Worm (Caenorhabditis elegans): ENCODE results near the gene oac-57.

DNA sequence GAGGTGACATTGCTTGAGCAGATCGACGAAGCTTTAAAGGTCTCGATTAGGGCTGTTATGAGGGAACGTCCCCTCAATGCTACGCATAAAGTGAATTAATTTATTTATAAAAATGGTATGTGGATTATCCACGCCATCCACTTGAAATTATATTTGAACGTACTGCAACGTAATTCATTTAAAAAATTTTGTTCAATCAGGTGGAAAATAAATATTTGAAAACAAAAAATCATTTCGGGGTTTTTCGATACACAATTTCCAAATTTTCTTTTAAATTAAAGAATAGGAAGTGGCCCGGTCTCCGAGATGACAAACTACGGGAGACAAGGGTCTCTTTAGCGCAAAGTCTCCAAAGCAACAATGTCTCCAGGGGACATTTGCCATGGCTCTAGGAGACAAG, 4.0 kb upstream of the oac-57 start, which contains the start of gene oac-58:
- TF ChIP-seq sptf-2 (GFP tag; optimal IDR thresholded peaks at IDR 0.05) = no peak
- no peak for TF ChIP-seq gei-17 (GFP tag; optimal IDR thresholded peaks at IDR 0.05)
- TF ChIP-seq unc-62 (GFP tag; optimal IDR thresholded peaks at IDR 0.05) = no peak
- no peak for TF ChIP-seq die-1 (tag; optimal IDR thresholded peaks at IDR 0.05)
- TF ChIP-seq madf-10 (tag; optimal IDR thresholded peaks at IDR 0.05) = no peak
- no peak for TF ChIP-seq F52B5.7 (tag; optimal IDR thresholded peaks at IDR 0.05)
- no peak for TF ChIP-seq rpc-1 (optimal IDR thresholded peaks at IDR 0.05)
- TF ChIP-seq rpc-1 (tag; optimal IDR thresholded peaks at IDR 0.05) = no peak
- no peak for TF ChIP-seq lsy-27 (tag; optimal IDR thresholded peaks at IDR 0.05; ENCODE audit: borderline replicate concordance, insufficient read depth)

All from whole organism, young adult.